Fruit fly (Drosophila melanogaster): ENCODE results near the gene CG32554.

The CG32554 gene

DNA sequence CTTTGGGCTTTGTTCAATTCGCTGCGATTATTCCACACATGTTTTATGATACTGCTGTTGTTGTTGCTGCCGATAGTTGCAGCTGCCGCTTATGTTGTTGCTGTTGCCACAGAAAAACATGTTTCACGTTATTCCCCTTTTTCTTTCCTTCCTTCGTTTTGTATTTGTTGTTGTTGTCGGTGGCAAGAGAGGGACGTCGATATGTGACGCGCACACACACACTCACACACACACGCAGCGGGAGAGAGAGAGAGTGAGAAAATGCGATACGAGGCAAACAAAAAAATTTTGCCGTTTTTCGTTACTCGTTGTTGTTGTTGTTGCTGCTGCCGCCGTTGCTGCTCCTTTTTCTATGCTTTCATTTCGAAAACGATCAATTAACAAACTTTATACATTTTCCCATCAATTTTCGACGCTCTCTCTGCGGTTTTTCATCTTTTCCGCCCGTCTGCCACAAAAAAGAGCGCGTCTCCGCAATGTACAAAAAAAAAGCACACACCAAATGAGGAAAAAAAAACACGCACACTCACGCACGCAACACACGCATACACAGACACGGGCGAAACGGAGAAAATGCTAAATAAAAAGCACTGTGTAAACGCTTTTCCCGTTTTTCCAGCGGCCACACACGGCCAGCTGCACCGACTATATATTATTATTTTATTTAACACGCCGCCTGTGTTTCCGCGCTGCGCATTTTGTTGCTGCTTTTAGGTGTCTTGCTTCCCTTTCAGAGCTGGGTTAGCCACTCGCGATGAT lies 34.1 kb upstream of the CG32554 start:
- no peak for TF ChIP-seq dsf (GFP tag; optimal IDR thresholded peaks at IDR 0.05; ENCODE audit: borderline replicate concordance)
- no peak for TF ChIP-seq foxo (GFP tag; optimal IDR thresholded peaks at IDR 0.05)
- peak; percentile 1 for TF ChIP-seq ey (GFP tag; optimal IDR thresholded peaks at IDR 0.05)
- TF ChIP-seq tai (GFP tag; optimal IDR thresholded peaks at IDR 0.05), result no peak
- TF ChIP-seq dl (GFP tag; optimal IDR thresholded peaks at IDR 0.05; ENCODE audit: insufficient read depth in 1 of 2, partially characterized antibody in 2 of 2), result no peak
- peak; percentile 44 for TF ChIP-seq br (GFP tag; optimal IDR thresholded peaks at IDR 0.05)
- TF ChIP-seq sage (GFP tag; optimal IDR thresholded peaks at IDR 0.05), result no peak
- peak; percentile 38 for TF ChIP-seq Sp1 (GFP tag; optimal IDR thresholded peaks at IDR 0.05)
- no peak for TF ChIP-seq pan (optimal IDR thresholded peaks at IDR 0.05)
- TF ChIP-seq Dfd (GFP tag; optimal IDR thresholded peaks at IDR 0.05), result peak; percentile 46
- no peak for TF ChIP-seq OdsH (GFP tag; optimal IDR thresholded peaks at IDR 0.05)
- TF ChIP-seq usp (GFP tag; optimal IDR thresholded peaks at IDR 0.05), result no peak
- TF ChIP-seq fru (GFP tag; optimal IDR thresholded peaks at IDR 0.05), result no peak
- no peak for TF ChIP-seq CrebA (GFP tag; optimal IDR thresholded peaks at IDR 0.05; ENCODE audit: borderline replicate concordance)
- peak; percentile 24 for TF ChIP-seq HLH106 (tag; optimal IDR thresholded peaks at IDR 0.05)
- TF ChIP-seq sv (GFP tag; optimal IDR thresholded peaks at IDR 0.05), result peak; percentile 1
- peak; percentile 28 for TF ChIP-seq h (GFP tag; optimal IDR thresholded peaks at IDR 0.05)
- TF ChIP-seq Rel (GFP tag; optimal IDR thresholded peaks at IDR 0.05), result no peak
- peak; percentile 99 for TF ChIP-seq Rel (tag; optimal IDR thresholded peaks at IDR 0.05)
- peak; percentile 69 for TF ChIP-seq psq (GFP tag; optimal IDR thresholded peaks at IDR 0.05)
- peak; percentile 56 for TF ChIP-seq brk (GFP tag; optimal IDR thresholded peaks at IDR 0.05)

DNA sequence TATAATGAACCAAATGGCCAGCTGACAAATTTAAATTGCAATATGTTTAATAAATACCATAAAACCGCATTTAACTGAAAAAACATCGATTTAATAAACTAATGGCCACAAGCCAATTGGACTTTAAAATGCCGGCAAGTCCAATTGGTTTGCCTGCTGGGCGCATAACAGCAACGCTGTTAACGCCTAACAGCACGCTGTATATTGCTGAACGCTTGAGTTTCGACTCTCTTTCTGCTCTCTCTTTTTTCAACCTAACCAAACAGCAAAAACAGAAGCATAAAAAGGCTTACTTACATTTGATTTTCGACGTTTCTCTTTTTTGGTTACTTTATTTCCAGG lies 33.6 kb upstream of the CG32554 start:
- no peak for TF ChIP-seq br (GFP tag; optimal IDR thresholded peaks at IDR 0.05)
- TF ChIP-seq psq (GFP tag; optimal IDR thresholded peaks at IDR 0.05), result no peak
- TF ChIP-seq CG9705 (GFP tag; optimal IDR thresholded peaks at IDR 0.05), result no peak

DNA sequence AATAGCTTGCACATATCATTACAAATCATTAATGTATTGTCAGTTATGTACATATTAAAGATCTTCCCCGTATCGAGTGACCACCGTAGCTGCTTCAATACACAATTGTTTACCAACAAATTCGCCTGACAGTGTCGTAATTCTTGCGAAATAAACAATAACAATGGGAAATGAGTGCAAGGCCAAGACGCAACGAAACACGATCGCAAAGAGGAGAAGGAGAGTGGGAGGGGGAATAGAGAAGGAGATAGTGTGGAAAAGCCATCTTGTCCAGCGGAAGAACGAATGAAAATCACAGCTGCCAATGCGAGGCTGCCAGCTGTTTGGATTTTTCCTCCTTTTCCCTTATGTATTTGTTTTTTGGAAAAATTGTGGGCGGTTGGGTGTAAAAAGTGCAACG lies 32.8 kb upstream of the CG32554 start:
- TF ChIP-seq Abd-B (GFP tag; optimal IDR thresholded peaks at IDR 0.05) (no peak), psq (GFP tag; optimal IDR thresholded peaks at IDR 0.05) (peak; percentile 13)

DNA sequence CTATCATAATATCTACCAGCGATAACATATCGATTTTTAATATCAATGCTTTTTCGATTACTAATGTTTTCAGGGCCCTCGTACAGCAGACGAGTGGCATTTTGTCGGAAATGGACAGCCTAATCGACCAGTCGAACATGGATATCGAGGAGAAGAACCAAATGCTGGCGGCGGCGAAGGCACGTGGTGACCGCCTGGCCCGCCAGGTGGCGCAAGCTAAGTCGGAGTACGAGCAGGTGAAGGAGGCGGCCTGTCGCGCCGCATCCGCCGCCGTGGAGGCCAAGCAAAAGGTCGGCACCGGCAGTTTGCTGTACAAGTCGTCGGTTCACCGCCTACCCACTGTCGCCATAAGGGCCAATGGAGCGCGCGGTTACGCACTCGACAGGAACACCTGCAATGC lies 32.1 kb upstream of the CG32554 start:
- no peak for TF ChIP-seq Hr78 (GFP tag; optimal IDR thresholded peaks at IDR 0.05)
- no peak for TF ChIP-seq Sp1 (GFP tag; optimal IDR thresholded peaks at IDR 0.05)
- no peak for TF ChIP-seq sage (GFP tag; optimal IDR thresholded peaks at IDR 0.05)

dm6 chrX:17883418-17883817 lies 30.9 kb upstream of the CG32554 start, which contains the start of gene CG12985:
TSS of gene CG12985 (plus strand) at chrX:17883718.
- no peak for TF ChIP-seq foxo (GFP tag; optimal IDR thresholded peaks at IDR 0.05)
- no peak for TF ChIP-seq dl (GFP tag; optimal IDR thresholded peaks at IDR 0.05; ENCODE audit: insufficient read depth in 1 of 2, partially characterized antibody in 2 of 2)
- no peak for TF ChIP-seq brk (GFP tag; optimal IDR thresholded peaks at IDR 0.05)

DNA sequence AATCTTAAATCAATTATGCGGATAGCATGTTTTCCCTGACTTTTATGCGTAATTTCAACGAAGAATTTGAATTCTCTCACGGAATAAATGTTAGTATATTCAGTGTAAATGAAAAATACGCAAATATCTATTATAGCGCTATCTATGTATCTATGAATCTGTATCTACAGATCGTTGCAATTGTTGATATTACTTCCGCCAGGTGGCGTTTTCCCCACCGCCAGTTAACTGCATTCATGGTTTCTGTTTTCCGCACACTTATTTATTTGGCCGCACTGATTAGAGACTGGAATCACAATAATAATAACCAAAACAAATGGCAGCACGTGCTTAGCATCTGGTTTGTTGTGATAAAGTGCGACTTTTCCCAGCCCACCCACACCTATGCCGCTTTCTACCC lies 30.3 kb upstream of the CG32554 start:
- TF ChIP-seq dmrt93B (GFP tag; optimal IDR thresholded peaks at IDR 0.05) (no peak), h (GFP tag; optimal IDR thresholded peaks at IDR 0.05) (no peak), jim (GFP tag; optimal IDR thresholded peaks at IDR 0.05) (no peak), pan (optimal IDR thresholded peaks at IDR 0.05) (no peak), sv (GFP tag; optimal IDR thresholded peaks at IDR 0.05) (no peak), lola (GFP tag; optimal IDR thresholded peaks at IDR 0.05) (no peak), Dfd (GFP tag; optimal IDR thresholded peaks at IDR 0.05) (no peak)
